Worm (Caenorhabditis elegans) whole organism, L4 larva: Measurements from ENCODE around the gene tut-1.
"Not testable (repeated sequence)": the region's sequence is repeated elsewhere in the genome, so short reads cannot be mapped to it uniquely, and the experiment has no call there.

ENCODE experiments used
- T20F7.1 ChIP-seq: fragments of 200-800 bp; sonication (Bioruptor generic); optimal IDR thresholded peaks from 2 replicates; lab custom pipeline; 2018; ENCODE audit warnings: mild to moderate bottlenecking, missing genetic modification characterization, missing compliant biosample characterization
- ZK337.2 ChIP-seq: fragments of 200-800 bp; sonication (Bioruptor generic); IDR thresholded peaks from 2 replicates; pipeline ENCODE4 v1.3.6; 2022; ENCODE audit warnings: missing genetic modification reagents, missing genetic modification characterization, missing compliant biosample characterization
- aha-1 ChIP-seq: fragments of 150-350 bp; peaks from one replicate; lab custom pipeline; 2014; ENCODE audit warnings: missing biosample characterization, missing genetic modification characterization
- ceh-32 ChIP-seq: sonication (generic microtip); optimal IDR thresholded peaks from 2 replicates; lab custom pipeline; 2016; ENCODE audit warnings: mild to moderate bottlenecking, missing genetic modification characterization, missing compliant biosample characterization; ENCODE audit not compliant: poor library complexity
- ces-1 ChIP-seq: fragments of 150-350 bp; sonication (generic microtip); optimal IDR thresholded peaks from 4 replicates; lab custom pipeline; 2014; ENCODE audit warnings: missing biosample characterization, missing genetic modification reagents, missing genetic modification characterization
- cey-2 ChIP-seq: sonication (generic microtip); optimal IDR thresholded peaks from 3 replicates; lab custom pipeline; 2017; ENCODE audit warnings: missing genetic modification characterization, mild to moderate bottlenecking, missing compliant biosample characterization, antibody characterized with exemption, borderline replicate concordance; ENCODE audit not compliant: insufficient read depth
- daf-8 ChIP-seq: fragments of 200-800 bp; sonication (Bioruptor generic); IDR thresholded peaks from 2 replicates; pipeline ENCODE4 v1.3.6; 2022; ENCODE audit warnings: missing genetic modification characterization, missing compliant biosample characterization
- dmd-6 ChIP-seq: fragments of 200-800 bp; sonication (Bioruptor generic); IDR thresholded peaks from 2 replicates; pipeline ENCODE4 v1.3.6; 2022; ENCODE audit warnings: missing genetic modification reagents, missing genetic modification characterization, missing compliant biosample characterization
- dmd-8 ChIP-seq: fragments of 200-800 bp; sonication (Bioruptor generic); IDR thresholded peaks from 2 replicates; pipeline ENCODE4 v1.3.6; 2022; ENCODE audit warnings: missing genetic modification characterization, missing compliant biosample characterization
- dve-1 ChIP-seq: sonication (generic microtip); optimal IDR thresholded peaks from 2 replicates; lab custom pipeline; 2017; ENCODE audit warnings: antibody characterized with exemption, mild to moderate bottlenecking, missing genetic modification characterization, missing compliant biosample characterization; ENCODE audit not compliant: insufficient read depth
- fkh-10 ChIP-seq: fragments of 150-350 bp; optimal IDR thresholded peaks from 2 replicates; lab custom pipeline; 2014; ENCODE audit warnings: missing biosample characterization, missing genetic modification reagents, missing genetic modification characterization
- fos-1 ChIP-seq: fragments of 150-350 bp; optimal IDR thresholded peaks from 2 replicates; lab custom pipeline; 2014; ENCODE audit warnings: missing biosample characterization, missing genetic modification characterization
- hlh-30 ChIP-seq: sonication (generic microtip); optimal IDR thresholded peaks from 2 replicates; lab custom pipeline; 2017; ENCODE audit warnings: antibody characterized with exemption, mild to moderate bottlenecking, missing genetic modification characterization, missing compliant biosample characterization; ENCODE audit not compliant: insufficient read depth
- hmg-1.1 ChIP-seq: fragments of 200-800 bp; sonication (Bioruptor generic); IDR thresholded peaks from 2 replicates; pipeline ENCODE4 v1.3.6; 2022; ENCODE audit warnings: missing genetic modification reagents, missing genetic modification characterization, missing compliant biosample characterization
- lin-13 ChIP-seq: fragments of 150-350 bp; optimal IDR thresholded peaks from 2 replicates; lab custom pipeline; 2014; ENCODE audit warnings: missing biosample characterization, missing genetic modification reagents, missing genetic modification characterization
- lin-15B ChIP-seq: fragments of 150-350 bp; sonication (generic microtip); optimal IDR thresholded peaks from 3 replicates; lab custom pipeline; 2014; ENCODE audit warnings: missing biosample characterization, missing genetic modification characterization
- lir-3 ChIP-seq: sonication (generic microtip); optimal IDR thresholded peaks from 2 replicates; lab custom pipeline; 2016; ENCODE audit warnings: mild to moderate bottlenecking, missing genetic modification characterization, missing compliant biosample characterization
- lsy-2 ChIP-seq, 2 experiments: fragments of 150-350 bp in 1 of 2; sonication (generic microtip) in 1 of 2; optimal IDR thresholded peaks; 2 replicates each; lab custom pipeline; 2014 to 2017; ENCODE audit warnings: missing biosample characterization in 2 of 2, missing genetic modification characterization in 2 of 2
- madf-5 ChIP-seq, 2 experiments: fragments of 200-800 bp; sonication (Bioruptor generic); IDR thresholded peaks; 2 replicates each; pipeline ENCODE4 v1.3.6; 2022; ENCODE audit warnings: missing compliant biosample characterization in 2 of 2, missing genetic modification characterization in 2 of 2
- mdl-1 ChIP-seq, 2 experiments: fragments of 150-350 bp in 1 of 2; sonication (generic microtip) in 1 of 2; optimal IDR thresholded peaks; 2 replicates each; lab custom pipeline; 2014 to 2017; ENCODE audit warnings: missing biosample characterization in 2 of 2, missing genetic modification characterization in 2 of 2
- mep-1 ChIP-seq: fragments of 150-350 bp; sonication (generic microtip); optimal IDR thresholded peaks from 3 replicates; lab custom pipeline; 2014; ENCODE audit warnings: missing biosample characterization, missing genetic modification characterization
- nhr-10 ChIP-seq: fragments of 150-350 bp; optimal IDR thresholded peaks from 2 replicates; lab custom pipeline; 2014; ENCODE audit warnings: missing biosample characterization, missing genetic modification characterization
- nhr-11 ChIP-seq: fragments of 150-350 bp; optimal IDR thresholded peaks from 2 replicates; lab custom pipeline; 2014; ENCODE audit warnings: missing biosample characterization, missing genetic modification characterization
- nhr-25 ChIP-seq: sonication (generic microtip); optimal IDR thresholded peaks from 2 replicates; lab custom pipeline; 2017; ENCODE audit warnings: missing genetic modification characterization, mild to moderate bottlenecking, missing compliant biosample characterization, antibody characterized with exemption, moderate library complexity, borderline replicate concordance; ENCODE audit not compliant: insufficient read depth
- nhr-28 ChIP-seq: fragments of 150-350 bp; optimal IDR thresholded peaks from 2 replicates; lab custom pipeline; 2014; ENCODE audit warnings: missing biosample characterization, missing genetic modification characterization
- nhr-42 ChIP-seq: fragments of 200-800 bp; sonication (Bioruptor generic); IDR thresholded peaks from 2 replicates; pipeline ENCODE4 v1.3.6; 2022; ENCODE audit warnings: missing genetic modification characterization, missing compliant biosample characterization
- pha-4 ChIP-seq, 2 experiments: fragments of 150-350 bp in 1 of 2; fragments of 200-800 bp in 1 of 2; sonication (Bioruptor generic) in 1 of 2; IDR thresholded peaks in 1 of 2; optimal IDR thresholded peaks in 1 of 2; 2 replicates each; pipeline versions ENCODE4 v1.3.6 to Lab custom; 2014 to 2022; ENCODE audit warnings: missing genetic modification characterization in 2 of 2, missing genetic modification reagents in 2 of 2, missing biosample characterization in 1 of 2, missing compliant biosample characterization in 1 of 2
- set-16 ChIP-seq: fragments of 200-800 bp; sonication (Bioruptor generic); IDR thresholded peaks from 2 replicates; pipeline ENCODE4 v1.3.6; 2022; ENCODE audit warnings: missing genetic modification reagents, missing genetic modification characterization, missing compliant biosample characterization
- skn-1 ChIP-seq: fragments of 150-350 bp; optimal IDR thresholded peaks from 2 replicates; lab custom pipeline; 2014; ENCODE audit warnings: missing biosample characterization, missing genetic modification characterization
- snpc-4 ChIP-seq: fragments of 150-350 bp; optimal IDR thresholded peaks from 2 replicates; lab custom pipeline; 2014; ENCODE audit warnings: missing biosample characterization, missing genetic modification characterization
- tag-97 ChIP-seq: fragments of 200-800 bp; sonication (Bioruptor generic); IDR thresholded peaks from 2 replicates; pipeline ENCODE4 v1.3.6; 2022; ENCODE audit warnings: missing genetic modification characterization, missing compliant biosample characterization
- tra-1 ChIP-seq: fragments of 200-800 bp; sonication (Bioruptor generic); IDR thresholded peaks from 2 replicates; pipeline ENCODE4 v1.3.6; 2022; ENCODE audit warnings: missing genetic modification reagents, missing genetic modification characterization, missing compliant biosample characterization
- unc-62 ChIP-seq, 3 experiments: fragments of 150-350 bp in 1 of 3; sonication (generic microtip); optimal IDR thresholded peaks in 2 of 3; peaks in 1 of 3; 1 replicate in 1 of 3; 2 replicates in 2 of 3; lab custom pipeline; 2014 to 2017; ENCODE audit warnings: missing biosample characterization in 3 of 3, missing genetic modification characterization in 3 of 3, missing genetic modification reagents in 3 of 3, missing genotype in 1 of 3
- vab-7 ChIP-seq: fragments of 200-800 bp; sonication (Bioruptor generic); IDR thresholded peaks from 2 replicates; pipeline ENCODE4 v1.3.6; 2022; ENCODE audit warnings: missing genetic modification reagents, missing genetic modification characterization, missing compliant biosample characterization
- zag-1 ChIP-seq: fragments of 150-350 bp; optimal IDR thresholded peaks from 2 replicates; lab custom pipeline; 2014; ENCODE audit warnings: missing biosample characterization, missing genetic modification characterization
- ztf-7 ChIP-seq: fragments of 150-350 bp; optimal IDR thresholded peaks from 2 replicates; lab custom pipeline; 2014; ENCODE audit warnings: missing biosample characterization, missing genetic modification characterization

The tut-1 gene

ce11 chrIV:111377-111776 lies 10.1 kb downstream of the tut-1 start, which contains the start of gene F29C4.4:
Gene F29C4.4 (plus strand): TSS chrIV:111677.
- not testable (repeated sequence) for TF ChIP-seq lin-15B (tag; lab: Kevin White, UChicago); madf-5 (GFP tag; IDR thresholded peaks at IDR 0.05; lab: Robert Waterston, UW); nhr-28 (tag; lab: Kevin White, UChicago)

ce11 chrIV:109307-109706 lies 12.2 kb downstream of the tut-1 start, which contains the start of gene B0545.4:
Gene B0545.4 (minus strand): TSS chrIV:109407.
- TF ChIP-seq nhr-10 (no peak), T20F7.1 (GFP tag; lab: Kevin White, UChicago) (no peak), dmd-8 (no peak), fos-1 (tag; lab: Kevin White, UChicago) (no peak), lin-13 (GFP tag; lab: Kevin White, UChicago) (no peak), zag-1 (tag; lab: Kevin White, UChicago) (no peak)

- peak; percentile 2 for TF ChIP-seq dve-1
- no peak for TF ChIP-seq daf-8 (GFP tag; lab: Robert Waterston, UW)
- TF ChIP-seq nhr-25: peak; percentile 41
- peak; percentile 56 for TF ChIP-seq nhr-28 (tag; lab: Kevin White, UChicago)
- TF ChIP-seq lir-3 (tag; lab: Kevin White, UChicago): no peak
- no peak for TF ChIP-seq ceh-32
- TF ChIP-seq tag-97 (GFP tag; lab: Robert Waterston, UW): no peak
- no peak for TF ChIP-seq ZK337.2 (GFP tag; lab: Robert Waterston, UW)
- peak in 1 of 2 experiments; percentile 33 for TF ChIP-seq mdl-1 (tag; optimal IDR thresholded peaks at IDR 0.05; lab: Kevin White, UChicago)
- 0 out of 2 replicates have a peak, but pooled peaks have one; percentile 18 for TF ChIP-seq dmd-6 (GFP tag; lab: Robert Waterston, UW)
- TF ChIP-seq lsy-2 (tag; optimal IDR thresholded peaks at IDR 0.05; lab: Kevin White, UChicago): peak in 1 of 2 experiments; percentile 29
- TF ChIP-seq mep-1 (tag; lab: Kevin White, UChicago): peak; percentile 47
- TF ChIP-seq pha-4 (GFP tag; IDR thresholded peaks at IDR 0.05; lab: Robert Waterston, UW): no peak
- no peak for TF ChIP-seq pha-4 (tag; optimal IDR thresholded peaks at IDR 0.05; lab: Kevin White, UChicago)
- TF ChIP-seq snpc-4 (tag; lab: Kevin White, UChicago): no peak
- 0 out of 2 replicates have a peak, but pooled peaks have one; percentile 6 for TF ChIP-seq set-16 (GFP tag; lab: Robert Waterston, UW)
- TF ChIP-seq nhr-10: no peak
- TF ChIP-seq cey-2 (tag; lab: Kevin White, UChicago): peak; percentile 72
- TF ChIP-seq vab-7 (GFP tag; lab: Robert Waterston, UW): no peak
- TF ChIP-seq hlh-30 (tag; lab: Kevin White, UChicago): peak; percentile 77
- TF ChIP-seq aha-1 (tag; lab: Kevin White, UChicago): peak; percentile 57
- 0 out of 2 replicates have a peak, but pooled peaks have one; percentile 29 for TF ChIP-seq hmg-1.1 (GFP tag; lab: Robert Waterston, UW)
- TF ChIP-seq unc-62 (GFP tag; optimal IDR thresholded peaks at IDR 0.05 in 1 of 2; lab: Kevin White, UChicago): peak in 1 of 2 experiments; percentile 85
- TF ChIP-seq unc-62 (tag; optimal IDR thresholded peaks at IDR 0.05; lab: Kevin White, UChicago): no peak
- peak; percentile 30; the same call in 1 of the 2 replicates for TF ChIP-seq tra-1
- TF ChIP-seq lin-15B (tag; lab: Kevin White, UChicago): no peak
Observed at ce11 chrIV:102848-103247, 18.7 kb downstream of the tut-1 start.

ce11 chrIV:97681-98080 lies 23.8 kb downstream of the tut-1 start:
- TF ChIP-seq nhr-11 (tag; lab: Kevin White, UChicago) (no peak), ztf-7 (no peak), ces-1 (GFP tag; lab: Kevin White, UChicago) (peak; percentile 18), nhr-42 (GFP tag; lab: Robert Waterston, UW) (no peak), pha-4 (GFP tag; IDR thresholded peaks at IDR 0.05; lab: Robert Waterston, UW) (no peak), pha-4 (tag; optimal IDR thresholded peaks at IDR 0.05; lab: Kevin White, UChicago) (no peak), skn-1 (no peak), tra-1 (no peak), fkh-10 (GFP tag; lab: Kevin White, UChicago) (peak; percentile 18)
